Fruit fly (Drosophila melanogaster) whole organism, embryonic: ENCODE data around the gene MsR2.

Experiments used
- Atf3 ChIP-seq: fragments of 200-800 bp; sonication (Bioruptor generic); optimal IDR thresholded peaks from 3 replicates; lab custom pipeline; 2016; ENCODE audit warnings: missing biosample characterization, missing genetic modification characterization
- CG11398 ChIP-seq: fragments of 200-800 bp; sonication (Bioruptor generic); optimal IDR thresholded peaks from 2 replicates; lab custom pipeline; 2016; ENCODE audit warnings: missing biosample characterization, missing genetic modification characterization
- CG12071 ChIP-seq: fragments of 200-800 bp; sonication (Bioruptor generic); optimal IDR thresholded peaks from 3 replicates; lab custom pipeline; 2018; ENCODE audit warnings: missing biosample characterization, mild to moderate bottlenecking, missing genetic modification characterization
- CG13287 ChIP-seq: fragments of 200-800 bp; sonication (Bioruptor generic); IDR thresholded peaks from 2 replicates; pipeline ENCODE4 v1.3.6; 2022; ENCODE audit warnings: missing biosample characterization, missing genetic modification characterization; ENCODE audit not compliant: partially characterized antibody
- CG14667 ChIP-seq: fragments of 200-800 bp; sonication (Bioruptor generic); IDR thresholded peaks from 2 replicates; pipeline ENCODE4 v1.3.6; 2022; ENCODE audit warnings: missing biosample characterization, missing genetic modification characterization
- CG2199 ChIP-seq: fragments of 200-800 bp; sonication (Bioruptor generic); IDR thresholded peaks from 3 replicates; pipeline ENCODE4 v1.3.6; 2022; ENCODE audit warnings: missing biosample characterization, missing genetic modification characterization
- CG30020 ChIP-seq: fragments of 200-800 bp; optimal IDR thresholded peaks from 2 replicates; lab custom pipeline; 2019; ENCODE audit warnings: missing biosample characterization, mild to moderate bottlenecking, missing genetic modification characterization, moderate library complexity
- CG33213 ChIP-seq: fragments of 200-800 bp; sonication (Bioruptor generic); optimal IDR thresholded peaks from 3 replicates; lab custom pipeline; 2016; ENCODE audit warnings: missing biosample characterization, missing genetic modification characterization
- CG34422 ChIP-seq: fragments of 200-800 bp; sonication (Bioruptor generic); IDR thresholded peaks from 3 replicates; pipeline ENCODE4 v1.3.6; 2022; ENCODE audit warnings: missing biosample characterization, missing genetic modification characterization
- CG42726 ChIP-seq: fragments of 200-800 bp; sonication (Bioruptor generic); IDR thresholded peaks from 2 replicates; pipeline ENCODE4 v1.3.6; 2022; ENCODE audit warnings: missing biosample characterization, missing genetic modification characterization; ENCODE audit not compliant: partially characterized antibody
- CG4282 ChIP-seq: fragments of 200-800 bp; sonication (Bioruptor generic); optimal IDR thresholded peaks from 2 replicates; lab custom pipeline; 2016; ENCODE audit warnings: missing biosample characterization, missing genetic modification characterization
- CG6765 ChIP-seq: fragments of 200-800 bp; sonication (Bioruptor generic); optimal IDR thresholded peaks from 3 replicates; lab custom pipeline; 2017; ENCODE audit warnings: missing biosample characterization, mild to moderate bottlenecking, missing genetic modification characterization
- CG6791 ChIP-seq: fragments of 200-800 bp; sonication (Bioruptor generic); IDR thresholded peaks from 3 replicates; pipeline ENCODE4 v1.3.6; 2022; ENCODE audit warnings: missing biosample characterization, missing genetic modification characterization; ENCODE audit not compliant: partially characterized antibody
- CG7928 ChIP-seq: fragments of 200-800 bp; sonication (Bioruptor generic); optimal IDR thresholded peaks from 2 replicates; lab custom pipeline; 2017; ENCODE audit warnings: missing biosample characterization, mild to moderate bottlenecking, missing genetic modification characterization
- CG9876 ChIP-seq: fragments of 200-800 bp; sonication (Bioruptor generic); optimal IDR thresholded peaks from 2 replicates; lab custom pipeline; 2016; ENCODE audit warnings: missing biosample characterization, missing genetic modification characterization
- Dbx ChIP-seq: fragments of 200-800 bp; sonication (Bioruptor generic); IDR thresholded peaks from 3 replicates; pipeline ENCODE4 v1.3.6; 2022; ENCODE audit warnings: missing biosample characterization, missing genetic modification characterization
- E2f2 ChIP-seq: fragments of 200-800 bp; sonication (Bioruptor generic); IDR thresholded peaks from 2 replicates; pipeline ENCODE4 v1.3.6; 2022; ENCODE audit warnings: missing biosample characterization, missing genetic modification characterization
- H15 ChIP-seq: fragments of 200-800 bp; sonication (Bioruptor generic); IDR thresholded peaks from 3 replicates; pipeline ENCODE4 v1.3.6; 2022; ENCODE audit warnings: missing biosample characterization, missing genetic modification characterization
- HLHmδ ChIP-seq: fragments of 200-800 bp; sonication (Bioruptor generic); optimal IDR thresholded peaks from 2 replicates; lab custom pipeline; 2018; ENCODE audit warnings: missing biosample characterization, mild to moderate bottlenecking, missing genetic modification characterization, moderate library complexity
- Hey ChIP-seq: fragments of 200-800 bp; sonication (Bioruptor generic); optimal IDR thresholded peaks from 3 replicates; lab custom pipeline; 2018; ENCODE audit warnings: missing biosample characterization, mild to moderate bottlenecking, missing genetic modification characterization
- HmgZ ChIP-seq: fragments of 200-800 bp; sonication (Bioruptor generic); optimal IDR thresholded peaks from 2 replicates; lab custom pipeline; 2018; ENCODE audit warnings: missing biosample characterization, mild to moderate bottlenecking, missing genetic modification characterization
- Lhr ChIP-seq: fragments of 200-800 bp; sonication (Bioruptor generic); optimal IDR thresholded peaks from 3 replicates; lab custom pipeline; 2017; ENCODE audit warnings: mild to moderate bottlenecking, missing biosample characterization, missing genetic modification reagents, missing genetic modification characterization
- Opbp ChIP-seq: fragments of 200-800 bp; sonication (Bioruptor generic); IDR thresholded peaks from 3 replicates; pipeline ENCODE4 v1.3.6; 2022; ENCODE audit warnings: missing biosample characterization, missing genetic modification characterization; ENCODE audit not compliant: partially characterized antibody
- Scr ChIP-seq: fragments of 200-800 bp; sonication (Bioruptor generic); IDR thresholded peaks from 2 replicates; pipeline ENCODE4 v1.3.6; 2022; ENCODE audit warnings: missing biosample characterization, missing genetic modification characterization; ENCODE audit not compliant: partially characterized antibody
- Tbp ChIP-seq: fragments of >200 bp; optimal IDR thresholded peaks from 2 replicates; lab custom pipeline; 2018; ENCODE audit warnings: missing biosample characterization, missing genetic modification characterization
- amos ChIP-seq: fragments of 200-800 bp; sonication (Bioruptor generic); IDR thresholded peaks from 2 replicates; pipeline ENCODE4 v1.3.6; 2022; ENCODE audit warnings: missing biosample characterization, missing genetic modification characterization; ENCODE audit not compliant: partially characterized antibody
- bcd ChIP-seq: fragments of 200-800 bp; sonication (Bioruptor generic); optimal IDR thresholded peaks from 2 replicates; lab custom pipeline; 2017; ENCODE audit warnings: missing biosample characterization, mild to moderate bottlenecking, missing genetic modification characterization
- caup ChIP-seq: fragments of 200-800 bp; sonication (Bioruptor generic); optimal IDR thresholded peaks from 3 replicates; lab custom pipeline; 2017; ENCODE audit warnings: missing biosample characterization, mild to moderate bottlenecking, missing genetic modification characterization, moderate library complexity; ENCODE audit not compliant: severe bottlenecking
- croc ChIP-seq: fragments of 200-800 bp; sonication (Bioruptor generic); conservative IDR thresholded peaks from 3 replicates; pipeline ENCODE4 v1.3.6; 2022; ENCODE audit warnings: missing biosample characterization, missing genetic modification characterization
- dpn ChIP-seq, 2 experiments: fragments of 200-800 bp; sonication (Bioruptor generic); optimal IDR thresholded peaks; 3 replicates each; lab custom pipeline; 2016; ENCODE audit warnings: missing biosample characterization in 2 of 2, missing genetic modification characterization in 2 of 2
- ftz-f1 ChIP-seq: fragments of 200-800 bp; sonication (Bioruptor generic); optimal IDR thresholded peaks from 2 replicates; lab custom pipeline; 2016; ENCODE audit warnings: missing biosample characterization, missing genetic modification characterization
- gfzf ChIP-seq: fragments of 200-800 bp; sonication (Bioruptor generic); optimal IDR thresholded peaks from 2 replicates; lab custom pipeline; 2016; ENCODE audit warnings: missing biosample characterization, mild to moderate bottlenecking, missing genetic modification characterization, moderate library complexity
- hb ChIP-seq: fragments of 200-800 bp; sonication (Bioruptor generic); IDR thresholded peaks from 3 replicates; pipeline ENCODE4 v1.3.6; 2022; ENCODE audit warnings: missing biosample characterization, missing genetic modification characterization; ENCODE audit not compliant: partially characterized antibody
- kni ChIP-seq: fragments of 200-800 bp; sonication (Bioruptor generic); optimal IDR thresholded peaks from 3 replicates; lab custom pipeline; 2017; ENCODE audit warnings: mild to moderate bottlenecking, missing biosample characterization, missing genetic modification reagents, missing genetic modification characterization
- lab ChIP-seq: fragments of 200-800 bp; sonication (Bioruptor generic); optimal IDR thresholded peaks from 3 replicates; lab custom pipeline; 2017; ENCODE audit warnings: missing biosample characterization, missing genetic modification characterization, mild to moderate bottlenecking, moderate library complexity, missing genetic modification reagents
- lmd ChIP-seq: fragments of 200-800 bp; sonication (Bioruptor generic); IDR thresholded peaks from 2 replicates; pipeline ENCODE4 v1.3.6; 2022; ENCODE audit warnings: missing biosample characterization, missing genetic modification characterization
- oc ChIP-seq: fragments of 200-800 bp; sonication (Bioruptor generic); optimal IDR thresholded peaks from 2 replicates; lab custom pipeline; 2018; ENCODE audit warnings: missing biosample characterization, mild to moderate bottlenecking, missing genetic modification characterization, moderate library complexity
- rib ChIP-seq: fragments of 200-800 bp; sonication (Bioruptor generic); IDR thresholded peaks from 2 replicates; pipeline ENCODE4 v1.3.6; 2022; ENCODE audit warnings: missing biosample characterization, missing genetic modification characterization
- schlank ChIP-seq: fragments of 200-800 bp; sonication (Bioruptor generic); optimal IDR thresholded peaks from 2 replicates; lab custom pipeline; 2018; ENCODE audit warnings: missing biosample characterization, mild to moderate bottlenecking, missing genetic modification characterization
- sug ChIP-seq: fragments of 200-800 bp; optimal IDR thresholded peaks from 2 replicates; lab custom pipeline; 2019; ENCODE audit warnings: missing biosample characterization, mild to moderate bottlenecking, missing genetic modification characterization, moderate library complexity
- ttk ChIP-seq: fragments of 200-800 bp; sonication (Bioruptor generic); IDR thresholded peaks from 2 replicates; pipeline ENCODE4 v2.1.2; 2022; ENCODE audit warnings: missing biosample characterization, missing genetic modification characterization
- unc-4 ChIP-seq: fragments of 200-800 bp; sonication (Bioruptor generic); IDR thresholded peaks from 2 replicates; pipeline ENCODE4 v1.3.6; 2022; ENCODE audit warnings: missing biosample characterization, missing genetic modification characterization; ENCODE audit not compliant: partially characterized antibody
- vnd ChIP-seq: fragments of 200-800 bp; sonication (Bioruptor generic); IDR thresholded peaks from 3 replicates; pipeline ENCODE4 v1.3.6; 2022; ENCODE audit warnings: missing biosample characterization, missing genetic modification characterization; ENCODE audit not compliant: partially characterized antibody
- vvl ChIP-seq: fragments of 200-800 bp; sonication (Bioruptor generic); IDR thresholded peaks from 2 replicates; pipeline ENCODE4 v1.3.6; 2022; ENCODE audit warnings: missing biosample characterization, missing genetic modification characterization

The MsR2 gene

DNA sequence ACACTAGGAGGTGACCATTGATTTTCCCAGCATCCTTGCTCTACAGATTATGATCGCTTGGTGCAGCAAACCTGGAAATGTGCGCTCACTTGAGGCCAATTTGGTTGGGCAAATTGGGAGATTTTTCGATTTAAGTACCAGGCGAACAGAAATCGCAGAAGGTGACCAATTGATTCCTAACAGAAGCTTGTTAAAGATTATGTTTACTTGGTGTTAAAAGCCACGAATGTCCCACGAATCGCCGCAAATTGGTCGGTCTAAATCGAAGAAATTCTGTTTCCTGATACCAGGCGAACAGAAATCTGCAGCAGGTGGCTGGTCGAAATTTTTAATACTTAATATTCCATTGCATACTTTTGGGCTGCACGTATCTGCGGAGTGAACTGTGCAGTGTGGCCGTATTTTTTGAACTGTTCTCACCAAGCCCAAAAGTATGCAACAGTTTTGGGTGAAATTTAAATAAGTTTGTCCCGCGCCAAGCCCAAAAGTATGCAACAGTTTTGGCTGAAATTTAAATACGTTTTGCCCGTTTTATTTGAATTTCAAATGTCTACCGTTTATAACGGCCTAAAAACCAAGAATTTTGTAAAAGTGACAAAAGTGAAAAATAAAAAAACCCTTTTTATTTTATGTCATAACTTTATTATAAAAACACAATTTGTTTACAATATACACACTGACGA is 38.7 kb upstream of the MsR2 start, which contains the start of gene CG32301 (continued):
- TF ChIP-seq unc-4 (GFP tag; lab: Robert Waterston, UW): 0 out of 2 replicates have a peak, but pooled peaks have one; percentile 32
- TF ChIP-seq CG33213 (GFP tag; lab: Kevin White, UChicago): peak; percentile 88
- peak; percentile 28; the same call in 1 of the 2 replicates for TF ChIP-seq vvl (GFP tag; lab: Robert Waterston, UW)
- TF ChIP-seq HmgZ: peak; percentile 30
- peak; percentile 42 for TF ChIP-seq Scr (GFP tag; lab: Robert Waterston, UW)
- TF ChIP-seq vnd (GFP tag; lab: Robert Waterston, UW): peak; percentile 27; the same call in 1 of the 3 replicates
- peak; percentile 32; the same call in 1 of the 2 replicates for TF ChIP-seq amos (GFP tag; lab: Robert Waterston, UW)
- TF ChIP-seq lmd (GFP tag; lab: Robert Waterston, UW): no peak
- TF ChIP-seq CG4282 (GFP tag; lab: Kevin White, UChicago): no peak
- 0 out of 2 replicates have a peak, but pooled peaks have one; percentile 24 for TF ChIP-seq CG42726 (GFP tag; lab: Robert Waterston, UW)
- no peak for TF ChIP-seq Tbp (GFP tag; lab: Kevin White, UChicago)
- no peak for TF ChIP-seq ftz-f1 (GFP tag; lab: Kevin White, UChicago)
- TF ChIP-seq ttk (GFP tag; lab: Robert Waterston, UW): no peak
- TF ChIP-seq CG2199 (GFP tag; lab: Robert Waterston, UW): 0 out of 3 replicates have a peak, but pooled peaks have one; percentile 17
- peak; percentile 99 for TF ChIP-seq Lhr
- peak; percentile 80 for TF ChIP-seq kni (GFP tag; lab: Kevin White, UChicago)
- TF ChIP-seq E2f2 (GFP tag; lab: Robert Waterston, UW): peak; percentile 63
- no peak for TF ChIP-seq rib (GFP tag; lab: Robert Waterston, UW)
- TF ChIP-seq CG6791 (GFP tag; lab: Robert Waterston, UW): peak; percentile 83

DNA sequence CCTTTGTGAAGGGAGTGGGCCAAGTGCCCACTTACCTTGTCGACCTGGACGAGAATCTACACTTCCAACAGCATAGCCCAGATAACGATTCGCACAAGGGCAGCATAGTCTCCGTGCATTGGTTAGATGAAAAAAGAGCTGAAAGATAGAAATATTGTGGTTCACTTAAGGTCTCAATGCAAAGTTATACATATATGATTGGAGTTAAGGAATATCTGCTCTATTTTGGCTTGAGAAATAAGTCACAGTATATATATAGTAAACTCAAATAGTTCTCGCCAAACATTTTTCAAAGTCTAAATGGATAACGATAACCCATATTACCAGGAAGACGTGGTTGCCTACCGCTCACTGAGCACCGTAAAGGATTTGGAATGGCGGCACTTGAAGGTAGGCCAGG is 34.3 kb upstream of the MsR2 start, which contains the start of gene CG32305:
Gene CG32305 (plus strand): TSS at position 301 of the 400 bp plus-strand sequence.
- TF ChIP-seq Dbx (GFP tag; lab: Robert Waterston, UW) (no peak), Opbp (GFP tag; lab: Robert Waterston, UW) (no peak), CG7928 (GFP tag; lab: Kevin White, UChicago) (no peak), CG13287 (GFP tag; lab: Robert Waterston, UW) (no peak), HLHmδ (GFP tag; lab: Kevin White, UChicago) (no peak), lab (GFP tag; lab: Kevin White, UChicago) (no peak), croc (no peak), H15 (no peak)

dm6 chr3L:2253962-2254662 is 28.6 kb upstream of the MsR2 start:
- TF ChIP-seq CG6765 (GFP tag; lab: Kevin White, UChicago) (peak; percentile 53), CG9876 (no peak), sug (tag; lab: Kevin White, UChicago) (peak; percentile 94), oc (no peak), CG30020 (no peak), CG11398 (GFP tag; lab: Kevin White, UChicago) (no peak), CG12071 (peak; percentile 50), CG14667 (GFP tag; lab: Robert Waterston, UW) (no peak), Hey (tag; lab: Kevin White, UChicago) (peak; percentile 11), hb (no peak), dpn (GFP tag; optimal IDR thresholded peaks at IDR 0.05; lab: Kevin White, UChicago) (no peak), schlank (peak; percentile 8), CG42726 (GFP tag; lab: Robert Waterston, UW) (no peak), CG34422 (GFP tag; lab: Robert Waterston, UW) (no peak), caup (GFP tag; lab: Kevin White, UChicago) (peak; percentile 34), Atf3 (no peak), gfzf (GFP tag; lab: Kevin White, UChicago) (no peak), lab (GFP tag; lab: Kevin White, UChicago) (peak; percentile 54), bcd (GFP tag; lab: Kevin White, UChicago) (no peak)
